Fruit fly (Drosophila melanogaster): ENCODE data around the gene Mkp.

Mkp gene

dm6 chr3L:184251-184650 lies at the start of gene Mkp, which contains the start of the genes CG34140 and Mtch (continued):
- TF ChIP-seq mld (GFP tag; IDR thresholded peaks at IDR 0.05; ENCODE audit: partially characterized antibody): peak; percentile 60; the same call in 1 of the 3 replicates
- no peak for TF ChIP-seq HLHmδ (GFP tag; optimal IDR thresholded peaks at IDR 0.05)
- TF ChIP-seq pnt (GFP tag; optimal IDR thresholded peaks at IDR 0.05): peak; percentile 77
- TF ChIP-seq CG15011 (GFP tag; optimal IDR thresholded peaks at IDR 0.05): no peak
- no peak for TF ChIP-seq CG6654 (GFP tag; optimal IDR thresholded peaks at IDR 0.05)
- peak; percentile 85 for TF ChIP-seq vvl (GFP tag; IDR thresholded peaks at IDR 0.05)
- TF ChIP-seq insv (GFP tag; optimal IDR thresholded peaks at IDR 0.05): peak in 1 of 2 experiments; percentile 27
- no peak for TF ChIP-seq abd-A (tag; optimal IDR thresholded peaks at IDR 0.05)
- peak; percentile 77 for TF ChIP-seq CG12299 (tag; optimal IDR thresholded peaks at IDR 0.05)
- TF ChIP-seq Nf-YC (tag; optimal IDR thresholded peaks at IDR 0.05): no peak
- peak; percentile 83 for TF ChIP-seq CG9727 (GFP tag; optimal IDR thresholded peaks at IDR 0.05)
- peak; percentile 94 for TF ChIP-seq Xbp1 (GFP tag; optimal IDR thresholded peaks at IDR 0.05)
- TF ChIP-seq hbn (GFP tag; IDR thresholded peaks at IDR 0.05; ENCODE audit: partially characterized antibody): peak; percentile 94
- no peak for TF ChIP-seq lab (GFP tag; optimal IDR thresholded peaks at IDR 0.05)
- peak; percentile 99 for TF ChIP-seq Ets65A (GFP tag)
- TF ChIP-seq Gsc (GFP tag; IDR thresholded peaks at IDR 0.05): no peak
- TF ChIP-seq CG8388 (GFP tag; optimal IDR thresholded peaks at IDR 0.05): peak; percentile 77
- no peak; the same call in 1 of the 3 replicates for TF ChIP-seq CG17361 (GFP tag; IDR thresholded peaks at IDR 0.05)
- peak; percentile 76 for TF ChIP-seq dysf (GFP tag; IDR thresholded peaks at IDR 0.05)
- TF ChIP-seq Kr (GFP tag; optimal IDR thresholded peaks at IDR 0.05): no peak
- TF ChIP-seq Gug (GFP tag; IDR thresholded peaks at IDR 0.05): peak; percentile 83
- TF ChIP-seq nmo (GFP tag; optimal IDR thresholded peaks at IDR 0.05): peak; percentile 94
- TF ChIP-seq br (optimal IDR thresholded peaks at IDR 0.05): no peak
- TF ChIP-seq ATbp (GFP tag; optimal IDR thresholded peaks at IDR 0.05): no peak
- TF ChIP-seq CG31224 (GFP tag; IDR thresholded peaks at IDR 0.05): peak; percentile 71
- TF ChIP-seq ranshi (GFP tag; IDR thresholded peaks at IDR 0.05): peak; percentile 80; the same call in 1 of the 2 replicates
- peak; percentile 94 for TF ChIP-seq CG34224 (GFP tag; IDR thresholded peaks at IDR 0.05; ENCODE audit: partially characterized antibody)
- no peak for TF ChIP-seq lov (optimal IDR thresholded peaks at IDR 0.05)
- peak; percentile 65; the same call in 1 of the 3 replicates for TF ChIP-seq lov (GFP tag; IDR thresholded peaks at IDR 0.05)
- TF ChIP-seq trem (tag; optimal IDR thresholded peaks at IDR 0.05): peak; percentile 92
- peak; percentile 74 for TF ChIP-seq CG3995 (GFP tag; optimal IDR thresholded peaks at IDR 0.05)
- peak; percentile 46; the same call in 1 of the 2 replicates for TF ChIP-seq dan (GFP tag; IDR thresholded peaks at IDR 0.05)
- TF ChIP-seq Fer2 (tag; optimal IDR thresholded peaks at IDR 0.05): peak; percentile 64
- peak; percentile 88 for TF ChIP-seq CG3847 (GFP tag; IDR thresholded peaks at IDR 0.05)
- peak; percentile 59 for TF ChIP-seq croc (GFP tag; conservative IDR thresholded peaks at IDR 0.05)
- TF ChIP-seq CG18619 (GFP tag; optimal IDR thresholded peaks at IDR 0.05): peak; percentile 70
- no peak for TF ChIP-seq PHDP (tag; optimal IDR thresholded peaks at IDR 0.05)
- no peak for TF ChIP-seq exex (tag; optimal IDR thresholded peaks at IDR 0.05)
- no peak for TF ChIP-seq CG8359 (GFP tag; optimal IDR thresholded peaks at IDR 0.05; ENCODE audit: borderline replicate concordance)
- peak; percentile 97 for TF ChIP-seq sna (GFP tag; IDR thresholded peaks at IDR 0.05; ENCODE audit: partially characterized antibody)
- TF ChIP-seq CG3065 (GFP tag; optimal IDR thresholded peaks at IDR 0.05): peak; percentile 50
- no peak for TF ChIP-seq toy (GFP tag; IDR thresholded peaks at IDR 0.05)
- peak; percentile 80 for TF ChIP-seq CG30020 (tag; optimal IDR thresholded peaks at IDR 0.05)
- peak; percentile 67 for TF ChIP-seq stwl (tag; optimal IDR thresholded peaks at IDR 0.05)
- TF ChIP-seq ind (GFP tag; optimal IDR thresholded peaks at IDR 0.05): peak; percentile 91
- peak; percentile 65 for TF ChIP-seq CG11085 (GFP tag; IDR thresholded peaks at IDR 0.05)
- TF ChIP-seq tgo (GFP tag; IDR thresholded peaks at IDR 0.05): peak; percentile 70
- no peak for TF ChIP-seq CG5180 (GFP tag; optimal IDR thresholded peaks at IDR 0.05)
- TF ChIP-seq CG12769 (tag; optimal IDR thresholded peaks at IDR 0.05): no peak
- no peak for TF ChIP-seq D (optimal IDR thresholded peaks at IDR 0.05)
- peak; percentile 60 for TF ChIP-seq D (GFP tag; optimal IDR thresholded peaks at IDR 0.05)

Measured in whole organism, embryonic.